Fruit fly (Drosophila melanogaster): ENCODE measurements around the gene cDIP.
A peak's percentile ranks its signal among the peaks of the same experiment; 100 is the strongest.

Gene cDIP

dm6 chr3R:21184373-21185132, 23.7 kb upstream of the cDIP start:
- TF ChIP-seq CG10669 (GFP tag; optimal IDR thresholded peaks at IDR 0.05) (peak; percentile 12), vri (GFP tag; optimal IDR thresholded peaks at IDR 0.05) (peak; percentile 10), eg (GFP tag; IDR thresholded peaks at IDR 0.05) (no peak), CG8319 (GFP tag; optimal IDR thresholded peaks at IDR 0.05) (peak; percentile 16), Met (GFP tag; optimal IDR thresholded peaks at IDR 0.05) (peak; percentile 57), fkh (GFP tag; optimal IDR thresholded peaks at IDR 0.05) (peak; percentile 82), pdm3 (GFP tag; optimal IDR thresholded peaks at IDR 0.05) (peak; percentile 57), dac (GFP tag; optimal IDR thresholded peaks at IDR 0.05) (peak; percentile 56), fd85E (GFP tag; optimal IDR thresholded peaks at IDR 0.05) (no peak), CG6163 (GFP tag; IDR thresholded peaks at IDR 0.05) (no peak; the same call in 2 of the 3 replicates), svp (GFP tag) (peak; percentile 80), spab (GFP tag; optimal IDR thresholded peaks at IDR 0.05) (no peak), Eip93F (GFP tag; optimal IDR thresholded peaks at IDR 0.05) (no peak), Smox (GFP tag; optimal IDR thresholded peaks at IDR 0.05) (peak; percentile 3), Gug (GFP tag; IDR thresholded peaks at IDR 0.05) (no peak), salr (GFP tag; optimal IDR thresholded peaks at IDR 0.05) (peak in 1 of 2 experiments; percentile 34), CG11294 (GFP tag; IDR thresholded peaks at IDR 0.05) (no peak), CG3919 (GFP tag; optimal IDR thresholded peaks at IDR 0.05) (peak; percentile 63), ss (GFP tag; optimal IDR thresholded peaks at IDR 0.05) (no peak), CG11902 (GFP tag; optimal IDR thresholded peaks at IDR 0.05) (no peak), Sox14 (GFP tag; optimal IDR thresholded peaks at IDR 0.05) (peak; percentile 56), esn (GFP tag; optimal IDR thresholded peaks at IDR 0.05) (peak; percentile 56), CG31627 (GFP tag; optimal IDR thresholded peaks at IDR 0.05) (peak; percentile 60), Eip75B (GFP tag; optimal IDR thresholded peaks at IDR 0.05) (peak; percentile 28), CG32006 (GFP tag; optimal IDR thresholded peaks at IDR 0.05) (peak; percentile 36), CG7368 (GFP tag; optimal IDR thresholded peaks at IDR 0.05) (no peak), Hr38 (GFP tag; optimal IDR thresholded peaks at IDR 0.05) (no peak), CG16779 (tag; optimal IDR thresholded peaks at IDR 0.05) (no peak), cyc (GFP tag; optimal IDR thresholded peaks at IDR 0.05) (peak; percentile 65), CG8632 (GFP tag; optimal IDR thresholded peaks at IDR 0.05) (no peak), CG6792 (GFP tag; optimal IDR thresholded peaks at IDR 0.05) (peak; percentile 15), CG15336 (GFP tag; IDR thresholded peaks at IDR 0.05) (no peak), Sox15 (GFP tag; optimal IDR thresholded peaks at IDR 0.05) (no peak), dsx (GFP tag; optimal IDR thresholded peaks at IDR 0.05; ENCODE audit: poor library complexity, severe bottlenecking) (peak; percentile 16), CG10631 (GFP tag; optimal IDR thresholded peaks at IDR 0.05) (no peak), CG6808 (GFP tag; optimal IDR thresholded peaks at IDR 0.05) (peak; percentile 8), Eip78C (GFP tag) (peak; percentile 67), CG8119 (GFP tag; IDR thresholded peaks at IDR 0.05) (no peak), OdsH (GFP tag; optimal IDR thresholded peaks at IDR 0.05) (peak; percentile 55), CG3032 (tag; optimal IDR thresholded peaks at IDR 0.05) (peak; percentile 50), CG11762 (GFP tag; optimal IDR thresholded peaks at IDR 0.05; ENCODE audit: insufficient read depth) (peak; percentile 3), acj6 (GFP tag; optimal IDR thresholded peaks at IDR 0.05) (peak; percentile 15), Ets96B (tag; optimal IDR thresholded peaks at IDR 0.05) (peak; percentile 10), net (GFP tag; optimal IDR thresholded peaks at IDR 0.05) (no peak), Hr39 (GFP tag; optimal IDR thresholded peaks at IDR 0.05) (peak; percentile 54), CG6276 (GFP tag; optimal IDR thresholded peaks at IDR 0.05) (no peak), Ets21C (GFP tag; optimal IDR thresholded peaks at IDR 0.05) (no peak), Sox102F (GFP tag; optimal IDR thresholded peaks at IDR 0.05) (no peak), fd59A (GFP tag; optimal IDR thresholded peaks at IDR 0.05) (peak; percentile 6), Hr4 (GFP tag; optimal IDR thresholded peaks at IDR 0.05) (peak; percentile 53), topi (GFP tag; optimal IDR thresholded peaks at IDR 0.05) (peak; percentile 50)
